Worm (Caenorhabditis elegans) whole organism, L4 larva: ENCODE data around the gene plk-3.

Experiments used
- Y48G9A.11 ChIP-seq: fragments of 200-800 bp; sonication (Bioruptor generic); IDR thresholded peaks from 2 replicates; pipeline ENCODE4 v1.3.6; 2022; ENCODE audit warnings: missing genetic modification reagents, missing genetic modification characterization, missing compliant biosample characterization
- attf-4 ChIP-seq: sonication (generic microtip); optimal IDR thresholded peaks from 3 replicates; lab custom pipeline; 2017; ENCODE audit warnings: missing biosample characterization, missing genetic modification characterization
- ceh-28 ChIP-seq: fragments of 150-350 bp; optimal IDR thresholded peaks from 2 replicates; lab custom pipeline; 2014; ENCODE audit warnings: missing biosample characterization, missing genetic modification reagents, missing genetic modification characterization
- ces-1 ChIP-seq: fragments of 150-350 bp; sonication (generic microtip); optimal IDR thresholded peaks from 4 replicates; lab custom pipeline; 2014; ENCODE audit warnings: missing biosample characterization, missing genetic modification reagents, missing genetic modification characterization
- ctbp-1 ChIP-seq: fragments of 200-800 bp; sonication (Bioruptor generic); IDR thresholded peaks from 2 replicates; pipeline ENCODE4 v1.3.6; 2022; ENCODE audit warnings: missing genetic modification reagents, missing genetic modification characterization, missing compliant biosample characterization
- daf-16 ChIP-seq, 3 experiments: sonication (generic microtip); optimal IDR thresholded peaks; 2 replicates each; lab custom pipeline; 2016 to 2017; ENCODE audit warnings: missing genetic modification characterization in 3 of 3, missing genetic modification reagents in 3 of 3, mild to moderate bottlenecking in 2 of 3, missing compliant biosample characterization in 2 of 3, missing biosample characterization in 1 of 3, moderate library complexity in 1 of 3
- dmd-6 ChIP-seq: fragments of 200-800 bp; sonication (Bioruptor generic); IDR thresholded peaks from 2 replicates; pipeline ENCODE4 v1.3.6; 2022; ENCODE audit warnings: missing genetic modification reagents, missing genetic modification characterization, missing compliant biosample characterization
- dmd-9 ChIP-seq: fragments of 200-800 bp; sonication (Bioruptor generic); IDR thresholded peaks from 2 replicates; pipeline ENCODE4 v1.3.6; 2022; ENCODE audit warnings: missing genetic modification reagents, missing genetic modification characterization, missing compliant biosample characterization
- dpl-1 ChIP-seq: fragments of 150-350 bp; optimal IDR thresholded peaks from 2 replicates; lab custom pipeline; 2014; ENCODE audit warnings: missing biosample characterization, missing genetic modification reagents, missing genetic modification characterization
- fkh-10 ChIP-seq: fragments of 150-350 bp; optimal IDR thresholded peaks from 2 replicates; lab custom pipeline; 2014; ENCODE audit warnings: missing biosample characterization, missing genetic modification reagents, missing genetic modification characterization
- hif-1 ChIP-seq, 2 experiments: sonication (generic microtip); optimal IDR thresholded peaks; 2 replicates each; lab custom pipeline; 2016 to 2017; ENCODE audit warnings: missing compliant biosample characterization in 2 of 2, missing genetic modification characterization in 2 of 2, missing genetic modification reagents in 2 of 2, missing genotype in 2 of 2, mild to moderate bottlenecking in 1 of 2
- hlh-11 ChIP-seq: fragments of 200-800 bp; sonication (Bioruptor generic); optimal IDR thresholded peaks from 2 replicates; lab custom pipeline; 2018; ENCODE audit warnings: mild to moderate bottlenecking, missing genetic modification characterization, missing compliant biosample characterization
- hmg-1.1 ChIP-seq: fragments of 200-800 bp; sonication (Bioruptor generic); IDR thresholded peaks from 2 replicates; pipeline ENCODE4 v1.3.6; 2022; ENCODE audit warnings: missing genetic modification reagents, missing genetic modification characterization, missing compliant biosample characterization
- jun-1 ChIP-seq: fragments of 150-350 bp; optimal IDR thresholded peaks from 2 replicates; lab custom pipeline; 2014; ENCODE audit warnings: missing biosample characterization, missing genetic modification reagents, missing genetic modification characterization
- lin-38 ChIP-seq: fragments of 200-800 bp; sonication (Bioruptor generic); IDR thresholded peaks from 2 replicates; pipeline ENCODE4 v1.3.6; 2022; ENCODE audit warnings: missing genetic modification reagents, missing genetic modification characterization, missing compliant biosample characterization
- madf-5 ChIP-seq, 2 experiments: fragments of 200-800 bp; sonication (Bioruptor generic); IDR thresholded peaks; 2 replicates each; pipeline ENCODE4 v1.3.6; 2022; ENCODE audit warnings: missing compliant biosample characterization in 2 of 2, missing genetic modification characterization in 2 of 2
- mdl-1 ChIP-seq, 2 experiments: fragments of 150-350 bp in 1 of 2; sonication (generic microtip) in 1 of 2; optimal IDR thresholded peaks; 2 replicates each; lab custom pipeline; 2014 to 2017; ENCODE audit warnings: missing biosample characterization in 2 of 2, missing genetic modification characterization in 2 of 2
- mxl-2 ChIP-seq: fragments of 200-800 bp; sonication (Bioruptor generic); conservative IDR thresholded peaks from 2 replicates; pipeline ENCODE4 v1.3.6; 2022; ENCODE audit warnings: missing genetic modification reagents, missing genetic modification characterization, missing compliant biosample characterization
- nhr-10 ChIP-seq: fragments of 150-350 bp; optimal IDR thresholded peaks from 2 replicates; lab custom pipeline; 2014; ENCODE audit warnings: missing biosample characterization, missing genetic modification characterization
- nhr-237 ChIP-seq: sonication (generic microtip); optimal IDR thresholded peaks from 2 replicates; lab custom pipeline; 2017; ENCODE audit warnings: missing biosample characterization, missing genetic modification characterization
- nhr-28 ChIP-seq: fragments of 150-350 bp; optimal IDR thresholded peaks from 2 replicates; lab custom pipeline; 2014; ENCODE audit warnings: missing biosample characterization, missing genetic modification characterization
- nhr-6 ChIP-seq: fragments of 150-350 bp; optimal IDR thresholded peaks from 2 replicates; lab custom pipeline; 2014; ENCODE audit warnings: missing biosample characterization, missing genetic modification characterization
- pqm-1 ChIP-seq: sonication (generic microtip); optimal IDR thresholded peaks from 2 replicates; lab custom pipeline; 2017; ENCODE audit warnings: missing biosample characterization, missing genetic modification characterization
- snpc-1.2 ChIP-seq: fragments of 200-800 bp; sonication (Bioruptor generic); IDR thresholded peaks from 2 replicates; pipeline ENCODE4 v1.3.6; 2022; ENCODE audit warnings: missing genetic modification reagents, missing genetic modification characterization, missing compliant biosample characterization
- unc-130 ChIP-seq: sonication (generic microtip); optimal IDR thresholded peaks from 2 replicates; lab custom pipeline; 2016; ENCODE audit warnings: missing genetic modification reagents, missing genetic modification characterization, missing compliant biosample characterization
- unc-62 ChIP-seq, 3 experiments: fragments of 150-350 bp in 1 of 3; sonication (generic microtip); optimal IDR thresholded peaks in 2 of 3; peaks in 1 of 3; 1 replicate in 1 of 3; 2 replicates in 2 of 3; lab custom pipeline; 2014 to 2017; ENCODE audit warnings: missing biosample characterization in 3 of 3, missing genetic modification characterization in 3 of 3, missing genetic modification reagents in 3 of 3, missing genotype in 1 of 3
- zag-1 ChIP-seq: fragments of 150-350 bp; optimal IDR thresholded peaks from 2 replicates; lab custom pipeline; 2014; ENCODE audit warnings: missing biosample characterization, missing genetic modification characterization
- zfp-2 ChIP-seq: sonication (generic microtip); optimal IDR thresholded peaks from 2 replicates; lab custom pipeline; 2016; ENCODE audit warnings: mild to moderate bottlenecking, missing genetic modification characterization, missing compliant biosample characterization
- zip-11 ChIP-seq: fragments of 200-800 bp; sonication (Bioruptor generic); IDR thresholded peaks from 2 replicates; pipeline ENCODE4 v1.3.6; 2022; ENCODE audit warnings: missing genetic modification characterization, missing compliant biosample characterization

Gene plk-3

ce11 chrIV:7477697-7478096, 4.7 kb upstream of the plk-3 start (continued):
- TF ChIP-seq unc-62 (GFP tag; optimal IDR thresholded peaks at IDR 0.05 in 1 of 2; lab: Kevin White, UChicago), result no peak
- TF ChIP-seq unc-62 (tag; optimal IDR thresholded peaks at IDR 0.05; lab: Kevin White, UChicago), result no peak
- TF ChIP-seq hmg-1.1 (GFP tag; lab: Robert Waterston, UW), result no peak
- no peak for TF ChIP-seq hlh-11 (tag; lab: Kevin White, UChicago)
- TF ChIP-seq fkh-10 (GFP tag; lab: Kevin White, UChicago), result no peak
- no peak for TF ChIP-seq attf-4
- peak; percentile 76 for TF ChIP-seq snpc-1.2 (GFP tag; lab: Robert Waterston, UW)
- peak; percentile 85 for TF ChIP-seq unc-130 (GFP tag; lab: Kevin White, UChicago)
- TF ChIP-seq mxl-2 (GFP tag; lab: Robert Waterston, UW), result no peak
- no peak for TF ChIP-seq ctbp-1 (GFP tag; lab: Robert Waterston, UW)
- TF ChIP-seq madf-5 (GFP tag; IDR thresholded peaks at IDR 0.05; lab: Robert Waterston, UW), result no peak

ce11 chrIV:7477197-7477596, 4.2 kb upstream of the plk-3 start, which contains the start of gene pycr-4:
pycr-4 (minus strand) TSS chrIV:7477297.
- TF ChIP-seq hif-1 (tag; optimal IDR thresholded peaks at IDR 0.05; lab: Kevin White, UChicago) (no peak), fkh-10 (GFP tag; lab: Kevin White, UChicago) (no peak), zfp-2 (no peak), lin-38 (no peak), daf-16 (GFP tag; optimal IDR thresholded peaks at IDR 0.05; lab: Kevin White, UChicago) (no peak), daf-16 (tag; optimal IDR thresholded peaks at IDR 0.05; lab: Kevin White, UChicago) (no peak), zag-1 (tag; lab: Kevin White, UChicago) (no peak), jun-1 (no peak), nhr-10 (tag; lab: Kevin White, UChicago) (no peak), ces-1 (GFP tag; lab: Kevin White, UChicago) (no peak), dpl-1 (GFP tag; lab: Kevin White, UChicago) (no peak), dmd-9 (GFP tag; lab: Robert Waterston, UW) (no peak)

- TF ChIP-seq nhr-237 (tag; lab: Kevin White, UChicago), result no peak
- TF ChIP-seq unc-62 (GFP tag; optimal IDR thresholded peaks at IDR 0.05 in 1 of 2; lab: Kevin White, UChicago), result peak in 1 of 2 experiments; percentile 68
- no peak for TF ChIP-seq unc-62 (tag; optimal IDR thresholded peaks at IDR 0.05; lab: Kevin White, UChicago)
Observed at ce11 chrIV:7474826-7475225, 1.8 kb upstream of the plk-3 start, which contains the start of gene slc-25A18.2. slc-25A18.2 (plus strand) TSS chrIV:7475041.

DNA sequence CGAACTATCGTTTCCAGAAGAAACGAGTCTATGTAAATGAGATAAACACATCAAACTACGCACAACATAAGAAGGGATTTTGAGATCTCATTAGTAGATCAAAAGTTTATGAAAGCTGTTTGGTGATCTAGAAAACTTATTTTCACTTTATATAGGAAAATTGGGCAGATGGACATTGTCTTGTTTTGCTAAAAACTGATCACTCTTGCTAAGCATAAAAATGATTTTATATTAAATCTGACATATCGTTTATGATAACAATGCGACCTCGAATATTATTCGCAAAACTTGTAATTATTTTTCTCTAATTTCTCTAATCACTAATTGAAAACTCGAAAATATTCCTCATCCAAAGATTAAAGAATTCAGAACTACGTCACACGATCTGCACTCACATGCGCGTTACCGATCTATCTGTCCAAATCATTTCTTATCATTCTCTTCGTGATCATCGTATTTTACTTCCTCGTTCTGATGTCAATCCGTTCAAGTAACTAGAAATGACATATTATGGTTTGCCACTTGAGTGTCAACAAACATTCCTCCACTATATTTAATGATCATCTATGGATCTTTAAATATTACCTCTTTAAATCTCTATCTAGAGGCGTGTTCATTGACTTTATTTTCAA, 3.1 kb downstream of the plk-3 start, which contains the start of gene F55G1.7:
Gene F55G1.7, minus strand, starts transcription at position 51 of the 632 bp plus-strand sequence.
- TF ChIP-seq ceh-28 (tag; lab: Kevin White, UChicago) (no peak), nhr-28 (tag; lab: Kevin White, UChicago) (peak; percentile 12), dmd-6 (GFP tag; lab: Robert Waterston, UW) (peak; percentile 40), unc-62 (GFP tag; optimal IDR thresholded peaks at IDR 0.05 in 1 of 2; lab: Kevin White, UChicago) (peak in 1 of 2 experiments; percentile 85), unc-62 (tag; optimal IDR thresholded peaks at IDR 0.05; lab: Kevin White, UChicago) (no peak), mdl-1 (tag; optimal IDR thresholded peaks at IDR 0.05; lab: Kevin White, UChicago) (peak in 1 of 2 experiments; percentile 12)

DNA sequence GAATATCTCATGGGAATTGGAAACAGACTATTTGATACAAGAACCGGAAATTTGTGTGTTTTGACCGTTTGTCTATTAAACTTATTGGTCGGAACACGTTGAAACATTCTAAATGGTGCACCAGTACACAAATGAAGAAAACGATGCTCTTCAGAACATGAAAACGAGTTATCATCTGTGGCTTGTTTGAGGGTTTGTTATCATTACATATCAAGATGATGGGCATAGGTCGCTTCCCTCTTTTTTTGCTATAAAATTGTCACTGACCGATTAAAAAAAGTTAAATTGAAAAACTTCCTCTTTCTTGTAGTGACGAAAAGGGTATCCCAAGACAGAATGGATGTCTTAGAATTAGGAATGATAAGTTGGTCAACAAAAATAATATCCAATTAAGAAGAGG, 4.4 kb downstream of the plk-3 start:
- TF ChIP-seq pqm-1 (tag; lab: Kevin White, UChicago) (peak; percentile 72), Y48G9A.11 (no peak), daf-16 (GFP tag; optimal IDR thresholded peaks at IDR 0.05; lab: Kevin White, UChicago) (no peak), daf-16 (tag; optimal IDR thresholded peaks at IDR 0.05; lab: Kevin White, UChicago) (no peak), dmd-9 (GFP tag; lab: Robert Waterston, UW) (no peak), unc-62 (GFP tag; optimal IDR thresholded peaks at IDR 0.05 in 1 of 2; lab: Kevin White, UChicago) (peak in 1 of 2 experiments; percentile 9), unc-62 (tag; optimal IDR thresholded peaks at IDR 0.05; lab: Kevin White, UChicago) (no peak), nhr-6 (tag; lab: Kevin White, UChicago) (no peak), zip-11 (no peak)
